Worm (Caenorhabditis elegans) whole organism, L1 larva: ENCODE measurements around the gene pqn-10.

Experiments used
- aly-2 ChIP-seq: fragments of 150-350 bp; optimal IDR thresholded peaks from 2 replicates; lab custom pipeline; 2014; ENCODE audit warnings: missing biosample characterization, missing genetic modification characterization
- ama-1 ChIP-seq: fragments of 150-350 bp; optimal IDR thresholded peaks from 2 replicates; lab custom pipeline; 2014
- ceh-82 ChIP-seq, 3 experiments: fragments of 150-350 bp in 1 of 3; sonication (generic microtip) in 2 of 3; optimal IDR thresholded peaks; 2 replicates each; lab custom pipeline; 2014 to 2017; ENCODE audit warnings: missing biosample characterization in 3 of 3, missing genetic modification characterization in 3 of 3
- ces-1 ChIP-seq: fragments of 150-350 bp; optimal IDR thresholded peaks from 2 replicates; lab custom pipeline; 2014; ENCODE audit warnings: missing biosample characterization, missing genetic modification reagents, missing genetic modification characterization
- lin-14 ChIP-seq: fragments of 200-800 bp; sonication (Bioruptor generic); optimal IDR thresholded peaks from 2 replicates; lab custom pipeline; 2018; ENCODE audit warnings: mild to moderate bottlenecking, missing genetic modification characterization, moderate library complexity, missing compliant biosample characterization
- lin-15B ChIP-seq: fragments of 150-350 bp; sonication (generic microtip); optimal IDR thresholded peaks from 3 replicates; lab custom pipeline; 2014; ENCODE audit warnings: missing biosample characterization, missing genetic modification characterization
- sptf-1 ChIP-seq: fragments of 150-350 bp; optimal IDR thresholded peaks from 2 replicates; lab custom pipeline; 2014; ENCODE audit warnings: missing biosample characterization, missing genetic modification characterization
- ztf-11 ChIP-seq, 2 experiments: sonication (generic microtip); optimal IDR thresholded peaks; 2 replicates each; lab custom pipeline; 2016 to 2017; ENCODE audit warnings: missing genetic modification characterization in 2 of 2, missing biosample characterization in 1 of 2, missing compliant biosample characterization in 1 of 2

DNA sequence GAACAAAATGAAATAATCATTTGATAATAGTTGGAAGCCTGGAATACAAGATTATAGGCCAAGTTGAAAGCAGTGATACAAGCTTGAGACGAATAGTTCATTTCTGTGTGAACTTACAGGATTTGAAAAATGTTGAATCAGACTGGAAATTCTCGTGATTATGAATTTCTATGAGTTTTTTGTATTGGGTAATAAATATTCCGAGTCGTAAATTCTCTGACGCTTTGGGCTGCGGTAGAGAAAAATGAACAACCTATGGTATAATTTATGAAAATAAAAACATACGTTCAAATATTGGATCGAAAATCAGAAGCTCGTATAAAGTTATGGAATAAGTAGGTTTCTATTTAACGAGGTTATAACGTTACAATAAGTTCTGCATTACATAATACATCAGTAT lies 35.2 kb upstream of the pqn-10 start, which contains the start of gene srb-11:
- TF ChIP-seq ces-1 (GFP tag; lab: Kevin White, UChicago): no peak
- no peak for TF ChIP-seq sptf-1 (tag; lab: Kevin White, UChicago)
- no peak for TF ChIP-seq lin-14 (GFP tag; lab: Kevin White, UChicago)
- no peak for TF ChIP-seq ceh-82 (tag; optimal IDR thresholded peaks at IDR 0.05; lab: Kevin White, UChicago)
- no peak for TF ChIP-seq ama-1
- no peak for TF ChIP-seq ztf-11 (tag; optimal IDR thresholded peaks at IDR 0.05; lab: Kevin White, UChicago)
- no peak for TF ChIP-seq lin-15B
- no peak for TF ChIP-seq aly-2
